Fruit fly (Drosophila melanogaster): ENCODE results near the gene NP15.6.

- TF ChIP-seq Crg-1 (GFP tag; optimal IDR thresholded peaks at IDR 0.05) (no peak), cic (GFP tag; optimal IDR thresholded peaks at IDR 0.05) (no peak), kay (GFP tag; ENCODE audit: borderline replicate concordance) (no peak), cnc (optimal IDR thresholded peaks at IDR 0.05) (no peak), toe (GFP tag; optimal IDR thresholded peaks at IDR 0.05) (no peak), Hr96 (GFP tag; optimal IDR thresholded peaks at IDR 0.05) (no peak), CG7045 (GFP tag; optimal IDR thresholded peaks at IDR 0.05) (no peak), bab1 (GFP tag; optimal IDR thresholded peaks at IDR 0.05) (no peak), CG14711 (tag; optimal IDR thresholded peaks at IDR 0.05) (no peak), CG5204 (GFP tag; optimal IDR thresholded peaks at IDR 0.05) (no peak), CG1620 (GFP tag; optimal IDR thresholded peaks at IDR 0.05) (no peak), CG33017 (tag; optimal IDR thresholded peaks at IDR 0.05) (no peak), ovo (GFP tag; optimal IDR thresholded peaks at IDR 0.05) (no peak)
Measured at dm6 chr3R:19054839-19055238, 27.7 kb downstream of the NP15.6 start.
